Worm (Caenorhabditis elegans): ENCODE data around the gene nhr-196.

The nhr-196 gene

ce11 chrV:15664053-15664661 lies 21.4 kb upstream of the nhr-196 start (continued):
- TF ChIP-seq tlp-1 (tag; optimal IDR thresholded peaks at IDR 0.05) = no peak
- no peak for TF ChIP-seq unc-98 (GFP tag; IDR thresholded peaks at IDR 0.05)
- no peak for TF ChIP-seq nhr-90 (tag; optimal IDR thresholded peaks at IDR 0.05; ENCODE audit: poor library complexity)

- no peak for TF ChIP-seq sptf-1 (tag; optimal IDR thresholded peaks at IDR 0.05)
- TF ChIP-seq F16B12.6 (tag; optimal IDR thresholded peaks at IDR 0.05) = no peak
- no peak for TF ChIP-seq ceh-8 (GFP tag; optimal IDR thresholded peaks at IDR 0.05)
- no peak for TF ChIP-seq unc-62 (GFP tag; optimal IDR thresholded peaks at IDR 0.05)
- no peak for TF ChIP-seq nhr-84 (tag; optimal IDR thresholded peaks at IDR 0.05)
- peak; percentile 46 for TF ChIP-seq blmp-1 (tag; optimal IDR thresholded peaks at IDR 0.05)
- TF ChIP-seq snpc-4 (tag; optimal IDR thresholded peaks at IDR 0.05) = no peak
- no peak for TF ChIP-seq sup-37 (GFP tag; optimal IDR thresholded peaks at IDR 0.05)
- TF ChIP-seq unc-98 (GFP tag; IDR thresholded peaks at IDR 0.05) = no peak
- no peak for TF ChIP-seq lin-15B (tag; optimal IDR thresholded peaks at IDR 0.05)
- no peak for TF ChIP-seq ztf-11 (tag; optimal IDR thresholded peaks at IDR 0.05)
- no peak for TF ChIP-seq mep-1 (tag; optimal IDR thresholded peaks at IDR 0.05)
- TF ChIP-seq nhr-28 (tag; optimal IDR thresholded peaks at IDR 0.05) = no peak
- TF ChIP-seq jun-1 (tag; optimal IDR thresholded peaks at IDR 0.05) = no peak
- TF ChIP-seq mab-9 (GFP tag; IDR thresholded peaks at IDR 0.05) = no peak
- no peak for TF ChIP-seq lin-39 (tag; optimal IDR thresholded peaks at IDR 0.05)
- peak; percentile 62 for TF ChIP-seq nhr-20 (tag; optimal IDR thresholded peaks at IDR 0.05)
- TF ChIP-seq elt-2 (tag; optimal IDR thresholded peaks at IDR 0.05) = peak; percentile 98
- no peak for TF ChIP-seq pax-3 (tag; optimal IDR thresholded peaks at IDR 0.05)
- TF ChIP-seq xbp-1 (tag; optimal IDR thresholded peaks at IDR 0.05) = no peak
- TF ChIP-seq dsc-1 (tag; optimal IDR thresholded peaks at IDR 0.05) = no peak
- TF ChIP-seq mdl-1 (tag; optimal IDR thresholded peaks at IDR 0.05) = peak in 1 of 2 experiments; percentile 61
- no peak for TF ChIP-seq grh-1 (GFP tag; IDR thresholded peaks at IDR 0.05)
- TF ChIP-seq nhr-12 (tag; optimal IDR thresholded peaks at IDR 0.05) = no peak
- TF ChIP-seq lin-14 (GFP tag; optimal IDR thresholded peaks at IDR 0.05) = no peak
- TF ChIP-seq lir-3 (tag; optimal IDR thresholded peaks at IDR 0.05; ENCODE audit: poor library complexity) = no peak
- no peak for TF ChIP-seq lin-13 (GFP tag; optimal IDR thresholded peaks at IDR 0.05)
- no peak for TF ChIP-seq elt-3 (tag; optimal IDR thresholded peaks at IDR 0.05)
- no peak for TF ChIP-seq ama-1 (optimal IDR thresholded peaks at IDR 0.05)
- peak in 1 of 2 experiments; percentile 58 for TF ChIP-seq lin-35 (GFP tag; optimal IDR thresholded peaks at IDR 0.05)
- TF ChIP-seq zag-1 (tag; optimal IDR thresholded peaks at IDR 0.05) = no peak
- TF ChIP-seq ceh-63 (GFP tag; optimal IDR thresholded peaks at IDR 0.05) = no peak
- TF ChIP-seq pag-3 (tag; optimal IDR thresholded peaks at IDR 0.05; ENCODE audit: borderline replicate concordance, insufficient read depth) = no peak
- no peak for TF ChIP-seq nhr-76 (tag; optimal IDR thresholded peaks at IDR 0.05)
- peak; percentile 13 for TF ChIP-seq pqm-1 (tag; optimal IDR thresholded peaks at IDR 0.05)
- TF ChIP-seq aly-2 (tag; optimal IDR thresholded peaks at IDR 0.05) = no peak
- no peak for TF ChIP-seq fkh-10 (GFP tag; optimal IDR thresholded peaks at IDR 0.05)
- TF ChIP-seq nhr-90 (tag; optimal IDR thresholded peaks at IDR 0.05; ENCODE audit: poor library complexity) = peak; percentile 63
- TF ChIP-seq unc-86 (tag; optimal IDR thresholded peaks at IDR 0.05) = no peak
- no peak for TF ChIP-seq C34B4.2 (tag; optimal IDR thresholded peaks at IDR 0.05)
- TF ChIP-seq skn-1 (tag; optimal IDR thresholded peaks at IDR 0.05) = no peak
- TF ChIP-seq ztf-4 (tag; optimal IDR thresholded peaks at IDR 0.05) = no peak
Observed at ce11 chrV:15666718-15667117, 18.8 kb upstream of the nhr-196 start.
